Fruit fly (Drosophila melanogaster): Measurements from ENCODE around the gene CG11658.
A peak's percentile ranks its signal among the peaks of the same experiment; 100 is the strongest.

CG11658 gene

DNA sequence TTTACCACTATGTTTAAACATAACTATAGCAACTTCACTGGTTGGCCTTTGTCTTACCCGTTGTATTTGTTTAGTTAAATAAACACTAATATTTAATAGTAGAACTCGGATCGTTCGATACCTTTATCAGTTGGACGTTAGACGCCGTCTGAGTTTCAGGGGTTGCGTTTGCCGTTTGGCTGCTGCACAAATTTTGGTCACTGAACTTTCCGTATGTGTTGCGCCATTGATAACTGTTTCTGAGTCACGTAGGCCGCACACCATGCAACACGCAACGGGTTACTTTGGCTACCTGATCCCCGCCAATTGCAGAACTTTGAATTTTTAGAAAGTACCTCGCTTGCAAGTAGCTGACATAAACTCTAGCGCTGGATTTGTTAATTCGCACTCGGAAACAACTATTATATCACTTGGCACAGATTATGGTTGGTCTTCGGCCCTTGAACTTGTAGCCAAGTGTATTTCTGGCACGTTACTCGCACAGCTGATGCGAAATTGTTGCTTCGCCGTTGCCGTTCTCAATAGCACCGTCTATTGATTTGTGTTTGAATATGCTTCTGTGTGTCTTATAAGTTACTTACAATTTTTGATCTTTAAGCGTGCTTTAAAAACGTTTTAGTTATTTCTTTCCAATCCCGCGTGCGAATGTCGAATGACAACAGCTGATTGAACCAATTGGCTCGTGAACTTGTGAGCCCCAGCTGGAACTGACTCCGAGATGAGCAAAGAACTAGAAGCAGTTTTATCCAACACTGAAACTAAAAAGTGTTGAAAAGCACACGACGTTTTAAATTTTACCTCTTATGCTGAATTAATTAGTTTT lies 11.8 kb downstream of the CG11658 start, which contains the start of gene Dph1 (continued):
- TF ChIP-seq dpn (GFP tag; optimal IDR thresholded peaks at IDR 0.05), result peak; percentile 82 to 88
- peak; percentile 87 for TF ChIP-seq dmrt99B (tag; optimal IDR thresholded peaks at IDR 0.05)
- no peak for TF ChIP-seq GATAe (GFP tag; conservative IDR thresholded peaks at IDR 0.05)
- TF ChIP-seq E2f1 (GFP tag; IDR thresholded peaks at IDR 0.05), result peak; percentile 85; the same call in 1 of the 2 replicates
- TF ChIP-seq B-H2 (GFP tag; optimal IDR thresholded peaks at IDR 0.05), result peak; percentile 66
- TF ChIP-seq gt (GFP tag; IDR thresholded peaks at IDR 0.05), result peak; percentile 74
- peak; percentile 79 for TF ChIP-seq gcm2 (GFP tag; optimal IDR thresholded peaks at IDR 0.05)
- peak; percentile 72 for TF ChIP-seq CG4730 (GFP tag; IDR thresholded peaks at IDR 0.05)
- TF ChIP-seq CG10209 (GFP tag; optimal IDR thresholded peaks at IDR 0.05), result peak; percentile 79
- TF ChIP-seq CG3281 (GFP tag; optimal IDR thresholded peaks at IDR 0.05), result peak; percentile 79
- no peak; the same call in 1 of the 3 replicates for TF ChIP-seq croc (GFP tag; conservative IDR thresholded peaks at IDR 0.05)
- TF ChIP-seq bigmax (GFP tag; optimal IDR thresholded peaks at IDR 0.05), result no peak
- no peak for TF ChIP-seq cg (GFP tag; optimal IDR thresholded peaks at IDR 0.05)
- peak; percentile 61 for TF ChIP-seq CG4360 (GFP tag; IDR thresholded peaks at IDR 0.05)
- TF ChIP-seq CG6683 (GFP tag; optimal IDR thresholded peaks at IDR 0.05), result peak; percentile 55
- TF ChIP-seq HLHmδ (GFP tag; optimal IDR thresholded peaks at IDR 0.05), result no peak
- peak; percentile 78 for TF ChIP-seq CG4820 (GFP tag; optimal IDR thresholded peaks at IDR 0.05)
- TF ChIP-seq CG6854 (GFP tag; optimal IDR thresholded peaks at IDR 0.05), result peak; percentile 78
- peak; percentile 84 for TF ChIP-seq HLH3B (GFP tag; IDR thresholded peaks at IDR 0.05)
- TF ChIP-seq pum (GFP tag; optimal IDR thresholded peaks at IDR 0.05), result peak; percentile 65
- peak; percentile 53 for TF ChIP-seq CG4282 (GFP tag; optimal IDR thresholded peaks at IDR 0.05)
- TF ChIP-seq disco-r (GFP tag; optimal IDR thresholded peaks at IDR 0.05), result peak; percentile 74
- peak; percentile 74 for TF ChIP-seq lbe (GFP tag; optimal IDR thresholded peaks at IDR 0.05)
- TF ChIP-seq E2f2 (GFP tag; IDR thresholded peaks at IDR 0.05), result peak; percentile 91
- TF ChIP-seq nmo (GFP tag; optimal IDR thresholded peaks at IDR 0.05), result peak; percentile 82
- peak; percentile 89 for TF ChIP-seq shn (GFP tag; optimal IDR thresholded peaks at IDR 0.05)
- peak; percentile 50; the same call in 1 of the 2 replicates for TF ChIP-seq rib (GFP tag; IDR thresholded peaks at IDR 0.05)
- TF ChIP-seq dati (GFP tag; IDR thresholded peaks at IDR 0.05), result peak; percentile 57; the same call in 1 of the 2 replicates
- TF ChIP-seq Gug (GFP tag; IDR thresholded peaks at IDR 0.05), result peak; percentile 86
- peak; percentile 57 for TF ChIP-seq maf-S (GFP tag; optimal IDR thresholded peaks at IDR 0.05)
- TF ChIP-seq Sox100B (GFP tag; optimal IDR thresholded peaks at IDR 0.05), result peak; percentile 62
- TF ChIP-seq Atf-2 (GFP tag; optimal IDR thresholded peaks at IDR 0.05), result peak; percentile 81
- TF ChIP-seq tin (GFP tag; optimal IDR thresholded peaks at IDR 0.05), result peak; percentile 83
- peak; percentile 34; the same call in 1 of the 2 replicates for TF ChIP-seq gsb (GFP tag; IDR thresholded peaks at IDR 0.05)
- peak; percentile 81 for TF ChIP-seq sd (tag; optimal IDR thresholded peaks at IDR 0.05)
- peak; percentile 92 for TF ChIP-seq Six4 (GFP tag; optimal IDR thresholded peaks at IDR 0.05)
- peak; percentile 78 for TF ChIP-seq CG11723 (GFP tag; optimal IDR thresholded peaks at IDR 0.05)
- TF ChIP-seq Hey (tag; optimal IDR thresholded peaks at IDR 0.05), result peak; percentile 9
- peak; percentile 40 for TF ChIP-seq CG9797 (GFP tag; optimal IDR thresholded peaks at IDR 0.05)
- no peak for TF ChIP-seq cad (GFP tag; optimal IDR thresholded peaks at IDR 0.05)
- peak; percentile 26 for TF ChIP-seq CG1792 (GFP tag; optimal IDR thresholded peaks at IDR 0.05)
- peak; percentile 55 for TF ChIP-seq CG5245 (GFP tag; optimal IDR thresholded peaks at IDR 0.05)
- TF ChIP-seq CG11398 (GFP tag; optimal IDR thresholded peaks at IDR 0.05), result peak; percentile 72
- peak; percentile 55 for TF ChIP-seq CG10462 (GFP tag; optimal IDR thresholded peaks at IDR 0.05)
- TF ChIP-seq CG15479 (GFP tag; optimal IDR thresholded peaks at IDR 0.05), result peak; percentile 68
- peak; percentile 69 to 96 for TF ChIP-seq crp (GFP tag; optimal IDR thresholded peaks at IDR 0.05)
- peak; percentile 83 for TF ChIP-seq tx (GFP tag; optimal IDR thresholded peaks at IDR 0.05)
- TF ChIP-seq Optix (GFP tag; IDR thresholded peaks at IDR 0.05), result peak; percentile 88
- peak; percentile 96 for TF ChIP-seq CG10267 (tag; optimal IDR thresholded peaks at IDR 0.05)

All from whole organism, embryonic.